Worm (Caenorhabditis elegans): Measurements from ENCODE around the gene Y105C5A.9.

The Y105C5A.9 gene

DNA sequence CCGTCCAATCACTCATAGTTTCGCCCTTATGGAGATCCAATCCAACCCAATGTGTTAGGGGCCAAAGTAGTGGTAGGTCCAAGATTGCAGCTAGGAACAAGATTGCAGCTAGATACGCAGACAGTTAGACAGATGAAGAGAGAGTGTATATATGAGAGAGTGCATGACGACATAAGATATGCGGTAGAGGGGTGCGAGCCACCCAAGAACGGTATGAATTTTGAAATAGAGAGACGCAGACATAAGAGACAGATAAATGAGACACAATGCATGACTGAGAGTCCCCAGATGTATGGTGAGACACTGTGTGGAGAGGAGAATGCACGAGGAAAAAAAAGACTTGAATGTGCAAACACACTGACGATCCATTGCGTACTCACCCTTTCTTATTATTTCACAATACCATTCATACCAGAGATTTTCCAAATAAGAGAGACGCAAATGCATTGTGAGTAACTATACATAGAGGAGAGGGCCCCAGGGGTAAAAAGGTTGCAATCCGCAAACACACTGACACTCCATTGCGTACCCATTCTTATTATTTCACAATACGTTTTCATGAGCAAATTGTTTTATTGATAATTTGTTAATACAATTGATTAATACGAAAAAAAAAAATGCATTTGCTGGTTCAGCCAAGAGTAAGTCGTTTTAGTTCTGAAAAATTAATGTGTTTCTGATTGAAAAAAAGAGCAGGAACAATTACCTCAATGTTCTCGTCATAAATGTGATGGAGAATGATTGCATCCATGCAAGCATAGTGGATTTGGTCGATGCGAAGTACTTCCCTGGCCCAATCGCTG, 15.3 kb downstream of the Y105C5A.9 start, which contains the start of the genes Y105C5A.1268 and Y105C5A.1272 (continued):
- TF ChIP-seq irx-1 (tag; optimal IDR thresholded peaks at IDR 0.05) (peak; percentile 85), dpl-1 (GFP tag; optimal IDR thresholded peaks at IDR 0.05) (peak; percentile 60 to 73 (median 63)), rnt-1 (tag; optimal IDR thresholded peaks at IDR 0.05) (peak; percentile 92), fkh-10 (GFP tag; optimal IDR thresholded peaks at IDR 0.05) (peak; percentile 73), egl-13 (tag; optimal IDR thresholded peaks at IDR 0.05) (peak; percentile 84), unc-86 (tag; optimal IDR thresholded peaks at IDR 0.05) (peak; percentile 98), aly-2 (tag; optimal IDR thresholded peaks at IDR 0.05) (peak; percentile 51), fkh-4 (tag; optimal IDR thresholded peaks at IDR 0.05; ENCODE audit: borderline replicate concordance) (peak; percentile 66), nhr-77 (tag; optimal IDR thresholded peaks at IDR 0.05) (peak; percentile 87), lsy-2 (tag; optimal IDR thresholded peaks at IDR 0.05) (peak; percentile 90 to 91), lin-39 (tag; optimal IDR thresholded peaks at IDR 0.05) (peak; percentile 87), ceh-8 (GFP tag; optimal IDR thresholded peaks at IDR 0.05) (peak; percentile 87), mdl-1 (tag; optimal IDR thresholded peaks at IDR 0.05) (peak in 1 of 2 experiments; percentile 87), ztf-4 (tag; optimal IDR thresholded peaks at IDR 0.05) (peak; percentile 93), dsc-1 (tag; optimal IDR thresholded peaks at IDR 0.05) (peak; percentile 90), snpc-4 (tag; optimal IDR thresholded peaks at IDR 0.05) (peak; percentile 82), efl-3 (GFP tag; optimal IDR thresholded peaks at IDR 0.05) (peak; percentile 46), nhr-19 (GFP tag; conservative IDR thresholded peaks at IDR 0.05) (peak; percentile 95), xbp-1 (tag; optimal IDR thresholded peaks at IDR 0.05) (peak; percentile 91), swsn-7 (tag; optimal IDR thresholded peaks at IDR 0.05) (peak; percentile 100), isw-1 (GFP tag; IDR thresholded peaks at IDR 0.05) (peak; percentile 92), lin-14 (GFP tag; optimal IDR thresholded peaks at IDR 0.05) (peak; percentile 95), unc-98 (GFP tag; IDR thresholded peaks at IDR 0.05) (peak; percentile 88), F16B12.6 (tag; optimal IDR thresholded peaks at IDR 0.05) (peak; percentile 95), nhr-71 (tag; optimal IDR thresholded peaks at IDR 0.05) (peak; percentile 98), lin-35 (GFP tag; optimal IDR thresholded peaks at IDR 0.05) (peak; percentile 79 to 84), nhr-47 (tag; optimal IDR thresholded peaks at IDR 0.05) (peak; percentile 97), vab-15 (tag; optimal IDR thresholded peaks at IDR 0.05) (peak; percentile 20), snu-23 (GFP tag; optimal IDR thresholded peaks at IDR 0.05) (peak; percentile 96), ceh-82 (tag; optimal IDR thresholded peaks at IDR 0.05) (peak; percentile 72 to 79 (median 74)), fkh-8 (tag; optimal IDR thresholded peaks at IDR 0.05) (peak; percentile 89), lin-15B (tag; optimal IDR thresholded peaks at IDR 0.05) (peak; percentile 42), mef-2 (tag; optimal IDR thresholded peaks at IDR 0.05) (peak; percentile 6), C16A3.4 (tag; optimal IDR thresholded peaks at IDR 0.05) (peak; percentile 82), hpl-2 (GFP tag; optimal IDR thresholded peaks at IDR 0.05) (peak; percentile 92)

DNA sequence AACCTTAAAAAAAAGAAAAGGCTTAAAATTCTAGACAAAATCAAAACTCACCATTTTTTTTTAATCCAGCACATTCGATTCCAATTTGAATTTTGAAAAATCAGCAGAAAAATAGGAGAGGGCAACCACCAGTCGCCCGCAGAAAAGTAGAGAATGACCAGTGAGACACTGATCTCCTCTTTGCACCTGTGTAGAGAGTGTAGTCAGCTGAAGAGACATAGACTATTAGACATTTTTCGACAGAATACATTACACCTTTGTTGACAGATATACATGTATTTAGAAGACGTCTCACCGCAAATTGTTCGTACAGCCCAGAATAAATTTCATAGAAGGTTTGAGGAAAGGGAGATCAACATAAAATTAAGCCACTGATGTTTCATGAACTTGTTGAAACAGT, 16.9 kb downstream of the Y105C5A.9 start:
- no peak for TF ChIP-seq xbp-1 (tag; optimal IDR thresholded peaks at IDR 0.05)
- TF ChIP-seq mep-1 (tag; optimal IDR thresholded peaks at IDR 0.05): peak; percentile 39

- TF ChIP-seq fkh-10 (GFP tag; optimal IDR thresholded peaks at IDR 0.05) (no peak), efl-1 (optimal IDR thresholded peaks at IDR 0.05) (no peak), efl-1 (GFP tag; optimal IDR thresholded peaks at IDR 0.05 in 1 of 2) (peak in 1 of 2 experiments; percentile 7)
Observed at ce11 chrIV:15658444-15658843, 27.1 kb downstream of the Y105C5A.9 start.
